Fruit fly (Drosophila melanogaster): ENCODE results near the gene Gbeta13F.

Gbeta13F gene

dm6 chrX:15834594-15835236, 25.2 kb upstream of the Gbeta13F start (continued):
- TF ChIP-seq br (GFP tag; optimal IDR thresholded peaks at IDR 0.05): no peak
- peak; percentile 49 to 85 for TF ChIP-seq dl (GFP tag; optimal IDR thresholded peaks at IDR 0.05; ENCODE audit: insufficient read depth in 1 of 2, partially characterized antibody in 2 of 2)
- TF ChIP-seq HLH106 (tag; optimal IDR thresholded peaks at IDR 0.05): no peak
- TF ChIP-seq rgr (GFP tag; optimal IDR thresholded peaks at IDR 0.05): no peak
- no peak for TF ChIP-seq sage (GFP tag; optimal IDR thresholded peaks at IDR 0.05)
- TF ChIP-seq Hr78 (GFP tag; optimal IDR thresholded peaks at IDR 0.05): no peak

DNA sequence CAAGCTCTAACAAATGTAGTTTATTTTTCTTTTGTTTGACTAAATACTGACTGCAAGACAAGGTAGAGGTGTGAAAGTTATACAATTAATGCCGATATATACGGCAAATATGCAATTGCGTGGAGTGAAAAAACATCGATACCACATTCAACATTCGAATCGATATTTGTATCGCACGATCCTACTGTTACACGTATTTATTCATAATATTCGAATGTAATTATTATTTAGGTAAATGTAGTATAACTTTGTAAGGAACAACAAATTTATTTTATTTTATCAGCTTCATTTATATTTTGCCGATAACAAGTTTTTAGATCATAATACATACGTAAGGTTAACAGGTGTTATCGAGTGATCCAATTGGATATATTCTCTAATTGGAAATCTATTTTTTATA, 24.5 kb upstream of the Gbeta13F start, which contains the start of gene Chc:
Gene Chc (minus strand): TSS at position 98 of the 400 bp plus-strand sequence.
- TF ChIP-seq jim (GFP tag; optimal IDR thresholded peaks at IDR 0.05) (peak; percentile 20), Abd-B (GFP tag; optimal IDR thresholded peaks at IDR 0.05) (no peak), Sp1 (GFP tag; optimal IDR thresholded peaks at IDR 0.05) (no peak), woc (GFP tag; optimal IDR thresholded peaks at IDR 0.05) (peak; percentile 49), Hr83 (GFP tag; optimal IDR thresholded peaks at IDR 0.05; ENCODE audit: poor library complexity, severe bottlenecking) (peak; percentile 21), h (GFP tag; optimal IDR thresholded peaks at IDR 0.05) (peak; percentile 9), foxo (GFP tag; optimal IDR thresholded peaks at IDR 0.05) (peak in 1 of 2 experiments; percentile 16), OdsH (GFP tag; optimal IDR thresholded peaks at IDR 0.05) (no peak), rgr (GFP tag; optimal IDR thresholded peaks at IDR 0.05) (peak; percentile 36), Hnf4 (GFP tag; optimal IDR thresholded peaks at IDR 0.05) (peak; percentile 55), sv (GFP tag; optimal IDR thresholded peaks at IDR 0.05) (no peak), dl (GFP tag; optimal IDR thresholded peaks at IDR 0.05; ENCODE audit: insufficient read depth in 1 of 2, partially characterized antibody in 2 of 2) (no peak), brk (GFP tag; optimal IDR thresholded peaks at IDR 0.05) (peak; percentile 50), tai (GFP tag; optimal IDR thresholded peaks at IDR 0.05) (peak; percentile 72)

- TF ChIP-seq CG32264 (GFP tag; optimal IDR thresholded peaks at IDR 0.05): no peak
- TF ChIP-seq sage (GFP tag; optimal IDR thresholded peaks at IDR 0.05): no peak
- TF ChIP-seq pan (optimal IDR thresholded peaks at IDR 0.05): no peak
- no peak for TF ChIP-seq CG9705 (GFP tag; optimal IDR thresholded peaks at IDR 0.05)
- TF ChIP-seq usp (GFP tag; optimal IDR thresholded peaks at IDR 0.05): no peak
- no peak for TF ChIP-seq brk (GFP tag; optimal IDR thresholded peaks at IDR 0.05)
- TF ChIP-seq foxo (GFP tag; optimal IDR thresholded peaks at IDR 0.05): no peak
Measured at dm6 chrX:15837530-15837929, 22.4 kb upstream of the Gbeta13F start, which contains the start of gene CG8565. Gene CG8565, plus strand, starts transcription at chrX:15837830.

dm6 chrX:15840003-15840402, 19.9 kb upstream of the Gbeta13F start:
- no peak for TF ChIP-seq CG9705 (GFP tag; optimal IDR thresholded peaks at IDR 0.05)
- no peak for TF ChIP-seq HLH106 (tag; optimal IDR thresholded peaks at IDR 0.05)
- no peak for TF ChIP-seq ey (GFP tag; optimal IDR thresholded peaks at IDR 0.05)
- TF ChIP-seq psq (GFP tag; optimal IDR thresholded peaks at IDR 0.05): no peak

DNA sequence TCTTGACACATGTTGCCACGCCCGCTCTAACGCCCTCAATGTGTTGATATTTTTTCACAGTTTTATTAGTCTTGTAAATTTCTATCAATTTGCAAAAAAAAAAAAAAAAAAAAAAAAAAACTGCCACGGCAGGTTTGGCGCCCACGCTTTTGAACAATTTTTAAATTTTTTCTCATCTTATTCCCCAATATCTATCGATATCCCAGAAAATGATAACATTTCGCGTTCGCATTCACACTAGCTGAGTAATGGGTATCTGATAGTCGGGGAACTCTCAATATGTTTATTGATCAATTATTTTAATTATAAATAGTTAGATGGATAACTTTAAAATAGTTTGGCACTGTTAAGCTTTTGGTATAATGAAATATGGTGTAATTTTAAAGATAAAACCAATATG, 18.6 kb upstream of the Gbeta13F start:
- TF ChIP-seq br (GFP tag; optimal IDR thresholded peaks at IDR 0.05) (no peak), jim (GFP tag; optimal IDR thresholded peaks at IDR 0.05) (no peak), CG9705 (GFP tag; optimal IDR thresholded peaks at IDR 0.05) (no peak), h (GFP tag; optimal IDR thresholded peaks at IDR 0.05) (no peak), brk (GFP tag; optimal IDR thresholded peaks at IDR 0.05) (no peak), sage (GFP tag; optimal IDR thresholded peaks at IDR 0.05) (no peak), CG32264 (GFP tag; optimal IDR thresholded peaks at IDR 0.05) (no peak), OdsH (GFP tag; optimal IDR thresholded peaks at IDR 0.05) (no peak), dsf (GFP tag; optimal IDR thresholded peaks at IDR 0.05; ENCODE audit: borderline replicate concordance) (no peak), tai (GFP tag; optimal IDR thresholded peaks at IDR 0.05) (no peak), foxo (GFP tag; optimal IDR thresholded peaks at IDR 0.05) (no peak), sv (GFP tag; optimal IDR thresholded peaks at IDR 0.05) (no peak), Jra (GFP tag; optimal IDR thresholded peaks at IDR 0.05) (no peak)

- TF ChIP-seq sage (GFP tag; optimal IDR thresholded peaks at IDR 0.05) (no peak), Rel (GFP tag; optimal IDR thresholded peaks at IDR 0.05) (no peak), Rel (tag; optimal IDR thresholded peaks at IDR 0.05) (peak; percentile 19), psq (GFP tag; optimal IDR thresholded peaks at IDR 0.05) (peak; percentile 36), sv (GFP tag; optimal IDR thresholded peaks at IDR 0.05) (peak; percentile 46), woc (GFP tag; optimal IDR thresholded peaks at IDR 0.05) (peak; percentile 81), br (GFP tag; optimal IDR thresholded peaks at IDR 0.05) (no peak), lola (GFP tag; optimal IDR thresholded peaks at IDR 0.05) (no peak), Dfd (GFP tag; optimal IDR thresholded peaks at IDR 0.05) (no peak), Dif (GFP tag; optimal IDR thresholded peaks at IDR 0.05; ENCODE audit: partially characterized antibody) (no peak), Myc (optimal IDR thresholded peaks at IDR 0.05) (peak; percentile 31), tai (GFP tag; optimal IDR thresholded peaks at IDR 0.05) (no peak), CG9705 (GFP tag; optimal IDR thresholded peaks at IDR 0.05) (peak; percentile 21), dmrt93B (GFP tag; optimal IDR thresholded peaks at IDR 0.05) (no peak), OdsH (GFP tag; optimal IDR thresholded peaks at IDR 0.05) (no peak), foxo (GFP tag; optimal IDR thresholded peaks at IDR 0.05) (peak in 1 of 2 experiments; percentile 86), pan (optimal IDR thresholded peaks at IDR 0.05) (no peak), dl (GFP tag; optimal IDR thresholded peaks at IDR 0.05; ENCODE audit: insufficient read depth in 1 of 2, partially characterized antibody in 2 of 2) (no peak), HLH106 (tag; optimal IDR thresholded peaks at IDR 0.05) (peak; percentile 85), CG32264 (GFP tag; optimal IDR thresholded peaks at IDR 0.05) (no peak), fru (GFP tag; optimal IDR thresholded peaks at IDR 0.05) (peak; percentile 83), Jra (GFP tag; optimal IDR thresholded peaks at IDR 0.05) (peak; percentile 64), ey (GFP tag; optimal IDR thresholded peaks at IDR 0.05) (peak; percentile 69), h (GFP tag; optimal IDR thresholded peaks at IDR 0.05) (peak; percentile 54), dsf (GFP tag; optimal IDR thresholded peaks at IDR 0.05; ENCODE audit: borderline replicate concordance) (no peak), Hr83 (GFP tag; optimal IDR thresholded peaks at IDR 0.05; ENCODE audit: poor library complexity, severe bottlenecking) (no peak), usp (GFP tag; optimal IDR thresholded peaks at IDR 0.05) (no peak), Hr78 (GFP tag; optimal IDR thresholded peaks at IDR 0.05) (peak; percentile 51)
Measured at dm6 chrX:15844139-15844538, 15.8 kb upstream of the Gbeta13F start, which contains the start of the genes ArgRS and CG8578. Gene ArgRS, minus strand, starts transcription at chrX:15844145. Gene CG8578, plus strand, starts transcription at chrX:15844476.

Data from whole organism, wandering third instar larva.